Fruit fly (Drosophila melanogaster) whole organism, adult: ENCODE data around the gene htl.

Experiments used
- CG14711 ChIP-seq: fragments of 200-800 bp; sonication (Bioruptor generic); optimal IDR thresholded peaks from 2 replicates; lab custom pipeline; 2018; ENCODE audit warnings: missing biosample characterization, mild to moderate bottlenecking, missing genetic modification characterization, moderate library complexity
- CG1620 ChIP-seq: fragments of 200-800 bp; sonication (Bioruptor generic); optimal IDR thresholded peaks from 2 replicates; lab custom pipeline; 2016; ENCODE audit warnings: missing biosample characterization, missing genetic modification characterization
- Clk ChIP-seq: fragments of 200-800 bp; sonication (Bioruptor generic); optimal IDR thresholded peaks from 2 replicates; lab custom pipeline; 2017; ENCODE audit warnings: missing biosample characterization, missing genetic modification characterization
- Crg-1 ChIP-seq: fragments of 200-800 bp; sonication (Bioruptor generic); optimal IDR thresholded peaks from 2 replicates; lab custom pipeline; 2016; ENCODE audit warnings: missing biosample characterization, missing genetic modification characterization
- Hr96 ChIP-seq: fragments of 200-800 bp; sonication (Bioruptor generic); optimal IDR thresholded peaks from 2 replicates; lab custom pipeline; 2016; ENCODE audit warnings: missing biosample characterization, missing genetic modification characterization
- Mnt ChIP-seq: fragments of 200-800 bp; sonication (Bioruptor generic); optimal IDR thresholded peaks from 2 replicates; lab custom pipeline; 2016; ENCODE audit warnings: missing biosample characterization, mild to moderate bottlenecking, missing genetic modification characterization
- bab1 ChIP-seq: fragments of 200-800 bp; sonication (Bioruptor generic); optimal IDR thresholded peaks from 3 replicates; lab custom pipeline; 2019; ENCODE audit warnings: missing biosample characterization, mild to moderate bottlenecking, missing genetic modification characterization, moderate library complexity
- cic ChIP-seq: fragments of 200-800 bp; sonication (Bioruptor generic); optimal IDR thresholded peaks from 2 replicates; lab custom pipeline; 2017; ENCODE audit warnings: missing biosample characterization, mild to moderate bottlenecking, missing genetic modification characterization, moderate library complexity
- cnc ChIP-seq, 2 experiments: fragments of >200 bp; optimal IDR thresholded peaks; 2 replicates each; lab custom pipeline; 2017
- kay ChIP-seq: fragments of 200-800 bp; sonication (Bioruptor generic); peaks from one replicate; lab custom pipeline; 2016; ENCODE audit warnings: missing biosample characterization, missing genetic modification characterization, borderline replicate concordance
- tj ChIP-seq: fragments of 200-800 bp; sonication (Bioruptor generic); optimal IDR thresholded peaks from 3 replicates; lab custom pipeline; 2017; ENCODE audit warnings: missing biosample characterization, mild to moderate bottlenecking, missing genetic modification characterization, moderate library complexity
- toe ChIP-seq: fragments of 200-800 bp; sonication (Bioruptor generic); optimal IDR thresholded peaks from 2 replicates; lab custom pipeline; 2016; ENCODE audit warnings: missing biosample characterization, missing genetic modification characterization

DNA sequence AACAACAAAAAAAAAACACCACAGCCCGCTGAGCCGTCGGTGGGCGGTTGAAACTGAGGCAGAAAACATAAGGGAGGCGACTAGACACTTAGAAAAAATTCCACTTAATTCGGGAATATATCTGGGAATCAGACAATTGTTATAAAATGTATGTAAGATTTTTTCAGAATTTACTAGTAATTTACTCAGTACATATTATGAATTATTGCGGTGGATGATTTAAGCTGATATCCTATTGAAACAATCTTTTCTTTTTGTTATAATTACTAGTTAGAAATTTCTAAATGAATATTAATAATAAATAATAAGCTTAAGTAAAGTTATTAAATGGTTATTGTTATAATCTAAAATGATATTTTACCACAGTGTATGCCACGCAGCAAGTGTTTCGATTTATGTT lies 25.5 kb downstream of the htl start:
- TF ChIP-seq kay (GFP tag; lab: Kevin White, UChicago) (no peak), Mnt (GFP tag; lab: Kevin White, UChicago) (no peak), CG14711 (tag; lab: Kevin White, UChicago) (no peak), cic (GFP tag; lab: Kevin White, UChicago) (no peak), toe (GFP tag; lab: Kevin White, UChicago) (no peak), bab1 (no peak), tj (no peak), cnc (optimal IDR thresholded peaks at IDR 0.05; lab: Kevin White, UChicago) (no peak), CG1620 (GFP tag; lab: Kevin White, UChicago) (no peak), Crg-1 (GFP tag; lab: Kevin White, UChicago) (no peak), Clk (GFP tag; lab: Kevin White, UChicago) (no peak), Hr96 (no peak)
